Worm (Caenorhabditis elegans) whole organism, L4 larva: ENCODE measurements around the gene seip-1.
A peak's percentile ranks its signal among the peaks of the same experiment; 100 is the strongest.

Experiments
- D1046.2 ChIP-seq: fragments of 200-800 bp; sonication (Bioruptor generic); IDR thresholded peaks from 2 replicates; pipeline ENCODE4 v1.3.6; 2022; ENCODE audit warnings: missing genetic modification characterization, missing compliant biosample characterization
- F10B5.3 ChIP-seq: sonication (generic microtip); optimal IDR thresholded peaks from 2 replicates; lab custom pipeline; 2016; ENCODE audit warnings: mild to moderate bottlenecking, missing genetic modification characterization, missing compliant biosample characterization
- F26F4.8 ChIP-seq: fragments of 200-800 bp; sonication (Bioruptor generic); conservative IDR thresholded peaks from 2 replicates; pipeline ENCODE4 v1.3.6; 2022; ENCODE audit warnings: missing genetic modification characterization, missing compliant biosample characterization
- F37D6.2 ChIP-seq: sonication (generic microtip); optimal IDR thresholded peaks from 2 replicates; lab custom pipeline; 2016; ENCODE audit warnings: mild to moderate bottlenecking, missing genetic modification characterization, missing compliant biosample characterization
- T20F7.1 ChIP-seq: fragments of 200-800 bp; sonication (Bioruptor generic); optimal IDR thresholded peaks from 2 replicates; lab custom pipeline; 2018; ENCODE audit warnings: mild to moderate bottlenecking, missing genetic modification characterization, missing compliant biosample characterization
- T26A8.4 ChIP-seq: fragments of 200-800 bp; sonication (Bioruptor generic); IDR thresholded peaks from 2 replicates; pipeline ENCODE4 v1.3.6; 2022; ENCODE audit warnings: missing genetic modification characterization, missing compliant biosample characterization
- Y5F2A.4 ChIP-seq: fragments of 200-800 bp; sonication (Bioruptor generic); optimal IDR thresholded peaks from 2 replicates; lab custom pipeline; 2018; ENCODE audit warnings: mild to moderate bottlenecking, missing genetic modification characterization, missing compliant biosample characterization
- Y75B8A.6 ChIP-seq: fragments of 200-800 bp; sonication (Bioruptor generic); IDR thresholded peaks from 2 replicates; pipeline ENCODE4 v1.3.6; 2022; ENCODE audit warnings: missing genetic modification reagents, missing genetic modification characterization, missing compliant biosample characterization
- aha-1 ChIP-seq: fragments of 150-350 bp; peaks from one replicate; lab custom pipeline; 2014; ENCODE audit warnings: missing biosample characterization, missing genetic modification characterization
- attf-4 ChIP-seq: sonication (generic microtip); optimal IDR thresholded peaks from 3 replicates; lab custom pipeline; 2017; ENCODE audit warnings: missing biosample characterization, missing genetic modification characterization
- ceh-20 ChIP-seq: fragments of 200-800 bp; sonication (Bioruptor generic); IDR thresholded peaks from 2 replicates; pipeline ENCODE4 v1.3.6; 2022; ENCODE audit warnings: missing genetic modification reagents, missing genetic modification characterization, missing compliant biosample characterization
- ceh-44 ChIP-seq: fragments of 200-800 bp; sonication (Bioruptor generic); IDR thresholded peaks from 2 replicates; pipeline ENCODE4 v1.3.6; 2022; ENCODE audit warnings: missing genetic modification reagents, missing genetic modification characterization, missing compliant biosample characterization
- cey-2 ChIP-seq: sonication (generic microtip); optimal IDR thresholded peaks from 3 replicates; lab custom pipeline; 2017; ENCODE audit warnings: missing genetic modification characterization, mild to moderate bottlenecking, missing compliant biosample characterization, antibody characterized with exemption, borderline replicate concordance; ENCODE audit not compliant: insufficient read depth
- ctbp-1 ChIP-seq: fragments of 200-800 bp; sonication (Bioruptor generic); IDR thresholded peaks from 2 replicates; pipeline ENCODE4 v1.3.6; 2022; ENCODE audit warnings: missing genetic modification reagents, missing genetic modification characterization, missing compliant biosample characterization
- daf-12 ChIP-seq: fragments of 150-350 bp; optimal IDR thresholded peaks from 2 replicates; lab custom pipeline; 2014; ENCODE audit warnings: missing biosample characterization, missing genetic modification reagents, missing genetic modification characterization
- daf-19 ChIP-seq: fragments of 200-800 bp; sonication (Bioruptor generic); conservative IDR thresholded peaks from 2 replicates; pipeline ENCODE4 v1.3.6; 2022; ENCODE audit warnings: missing genetic modification characterization, missing compliant biosample characterization
- dmd-9 ChIP-seq: fragments of 200-800 bp; sonication (Bioruptor generic); IDR thresholded peaks from 2 replicates; pipeline ENCODE4 v1.3.6; 2022; ENCODE audit warnings: missing genetic modification reagents, missing genetic modification characterization, missing compliant biosample characterization
- dpl-1 ChIP-seq: fragments of 150-350 bp; optimal IDR thresholded peaks from 2 replicates; lab custom pipeline; 2014; ENCODE audit warnings: missing biosample characterization, missing genetic modification reagents, missing genetic modification characterization
- dve-1 ChIP-seq: sonication (generic microtip); optimal IDR thresholded peaks from 2 replicates; lab custom pipeline; 2017; ENCODE audit warnings: antibody characterized with exemption, mild to moderate bottlenecking, missing genetic modification characterization, missing compliant biosample characterization; ENCODE audit not compliant: insufficient read depth
- fkh-10 ChIP-seq: fragments of 150-350 bp; optimal IDR thresholded peaks from 2 replicates; lab custom pipeline; 2014; ENCODE audit warnings: missing biosample characterization, missing genetic modification reagents, missing genetic modification characterization
- fos-1 ChIP-seq: fragments of 150-350 bp; optimal IDR thresholded peaks from 2 replicates; lab custom pipeline; 2014; ENCODE audit warnings: missing biosample characterization, missing genetic modification characterization
- hlh-11 ChIP-seq: fragments of 200-800 bp; sonication (Bioruptor generic); optimal IDR thresholded peaks from 2 replicates; lab custom pipeline; 2018; ENCODE audit warnings: mild to moderate bottlenecking, missing genetic modification characterization, missing compliant biosample characterization
- lin-1 ChIP-seq: fragments of 200-800 bp; sonication (Bioruptor generic); IDR thresholded peaks from 2 replicates; pipeline ENCODE4 v1.3.6; 2022; ENCODE audit warnings: missing genetic modification reagents, missing genetic modification characterization, missing compliant biosample characterization
- lin-38 ChIP-seq: fragments of 200-800 bp; sonication (Bioruptor generic); IDR thresholded peaks from 2 replicates; pipeline ENCODE4 v1.3.6; 2022; ENCODE audit warnings: missing genetic modification reagents, missing genetic modification characterization, missing compliant biosample characterization
- lsy-2 ChIP-seq, 2 experiments: fragments of 150-350 bp in 1 of 2; sonication (generic microtip) in 1 of 2; optimal IDR thresholded peaks; 2 replicates each; lab custom pipeline; 2014 to 2017; ENCODE audit warnings: missing biosample characterization in 2 of 2, missing genetic modification characterization in 2 of 2
- madf-5 ChIP-seq, 2 experiments: fragments of 200-800 bp; sonication (Bioruptor generic); IDR thresholded peaks; 2 replicates each; pipeline ENCODE4 v1.3.6; 2022; ENCODE audit warnings: missing compliant biosample characterization in 2 of 2, missing genetic modification characterization in 2 of 2
- mes-2 ChIP-seq: sonication (generic microtip); optimal IDR thresholded peaks from 2 replicates; lab custom pipeline; 2016; ENCODE audit warnings: missing genotype, mild to moderate bottlenecking, missing genetic modification characterization, missing compliant biosample characterization; ENCODE audit not compliant: poor library complexity, severe bottlenecking
- mxl-2 ChIP-seq: fragments of 200-800 bp; sonication (Bioruptor generic); conservative IDR thresholded peaks from 2 replicates; pipeline ENCODE4 v1.3.6; 2022; ENCODE audit warnings: missing genetic modification reagents, missing genetic modification characterization, missing compliant biosample characterization
- mxl-3 ChIP-seq: fragments of 200-800 bp; sonication (Bioruptor generic); optimal IDR thresholded peaks from 2 replicates; lab custom pipeline; 2018; ENCODE audit warnings: mild to moderate bottlenecking, missing genetic modification characterization, missing compliant biosample characterization
- nhr-102 ChIP-seq: sonication (generic microtip); optimal IDR thresholded peaks from 2 replicates; lab custom pipeline; 2016; ENCODE audit warnings: mild to moderate bottlenecking, missing genetic modification characterization, moderate library complexity, missing compliant biosample characterization
- nhr-11 ChIP-seq: fragments of 150-350 bp; optimal IDR thresholded peaks from 2 replicates; lab custom pipeline; 2014; ENCODE audit warnings: missing biosample characterization, missing genetic modification characterization
- nhr-111 ChIP-seq: fragments of 200-800 bp; sonication (Bioruptor generic); optimal IDR thresholded peaks from 2 replicates; lab custom pipeline; 2018; ENCODE audit warnings: mild to moderate bottlenecking, missing genetic modification characterization, missing compliant biosample characterization
- nhr-237 ChIP-seq: sonication (generic microtip); optimal IDR thresholded peaks from 2 replicates; lab custom pipeline; 2017; ENCODE audit warnings: missing biosample characterization, missing genetic modification characterization
- nhr-28 ChIP-seq: fragments of 150-350 bp; optimal IDR thresholded peaks from 2 replicates; lab custom pipeline; 2014; ENCODE audit warnings: missing biosample characterization, missing genetic modification characterization
- nhr-41 ChIP-seq: fragments of 200-800 bp; sonication (Bioruptor generic); IDR thresholded peaks from 2 replicates; pipeline ENCODE4 v1.3.6; 2022; ENCODE audit warnings: missing genetic modification reagents, missing genetic modification characterization, missing compliant biosample characterization
- nhr-76 ChIP-seq: fragments of 150-350 bp; optimal IDR thresholded peaks from 2 replicates; lab custom pipeline; 2014; ENCODE audit warnings: missing biosample characterization, missing genetic modification characterization
- nhr-77 ChIP-seq: fragments of 150-350 bp; optimal IDR thresholded peaks from 2 replicates; lab custom pipeline; 2014; ENCODE audit warnings: missing biosample characterization, missing genetic modification characterization
- pqm-1 ChIP-seq: sonication (generic microtip); optimal IDR thresholded peaks from 2 replicates; lab custom pipeline; 2017; ENCODE audit warnings: missing biosample characterization, missing genetic modification characterization
- saeg-2 ChIP-seq: fragments of 200-800 bp; sonication (Bioruptor generic); IDR thresholded peaks from 2 replicates; pipeline ENCODE4 v1.3.6; 2022; ENCODE audit warnings: missing genetic modification reagents, missing genetic modification characterization, missing compliant biosample characterization
- sdz-12 ChIP-seq: fragments of 200-800 bp; sonication (Bioruptor generic); optimal IDR thresholded peaks from 2 replicates; lab custom pipeline; 2018; ENCODE audit warnings: mild to moderate bottlenecking, missing genetic modification characterization, missing compliant biosample characterization
- set-16 ChIP-seq: fragments of 200-800 bp; sonication (Bioruptor generic); IDR thresholded peaks from 2 replicates; pipeline ENCODE4 v1.3.6; 2022; ENCODE audit warnings: missing genetic modification reagents, missing genetic modification characterization, missing compliant biosample characterization
- spr-1 ChIP-seq: sonication (generic microtip); optimal IDR thresholded peaks from 2 replicates; lab custom pipeline; 2016; ENCODE audit warnings: mild to moderate bottlenecking, missing genetic modification characterization, missing compliant biosample characterization
- unc-130 ChIP-seq: sonication (generic microtip); optimal IDR thresholded peaks from 2 replicates; lab custom pipeline; 2016; ENCODE audit warnings: missing genetic modification reagents, missing genetic modification characterization, missing compliant biosample characterization
- unc-39 ChIP-seq: sonication (generic microtip); optimal IDR thresholded peaks from 2 replicates; lab custom pipeline; 2017; ENCODE audit warnings: missing biosample characterization, missing genetic modification characterization
- zfp-2 ChIP-seq: sonication (generic microtip); optimal IDR thresholded peaks from 2 replicates; lab custom pipeline; 2016; ENCODE audit warnings: mild to moderate bottlenecking, missing genetic modification characterization, missing compliant biosample characterization
- zfp-3 ChIP-seq: fragments of 200-800 bp; sonication (Bioruptor generic); conservative IDR thresholded peaks from 2 replicates; pipeline ENCODE4 v1.3.6; 2022; ENCODE audit warnings: missing genetic modification reagents, missing genetic modification characterization, missing compliant biosample characterization
- ztf-11 ChIP-seq: fragments of 150-350 bp; optimal IDR thresholded peaks from 2 replicates; lab custom pipeline; 2014; ENCODE audit warnings: missing biosample characterization, missing genetic modification characterization

The seip-1 gene

DNA sequence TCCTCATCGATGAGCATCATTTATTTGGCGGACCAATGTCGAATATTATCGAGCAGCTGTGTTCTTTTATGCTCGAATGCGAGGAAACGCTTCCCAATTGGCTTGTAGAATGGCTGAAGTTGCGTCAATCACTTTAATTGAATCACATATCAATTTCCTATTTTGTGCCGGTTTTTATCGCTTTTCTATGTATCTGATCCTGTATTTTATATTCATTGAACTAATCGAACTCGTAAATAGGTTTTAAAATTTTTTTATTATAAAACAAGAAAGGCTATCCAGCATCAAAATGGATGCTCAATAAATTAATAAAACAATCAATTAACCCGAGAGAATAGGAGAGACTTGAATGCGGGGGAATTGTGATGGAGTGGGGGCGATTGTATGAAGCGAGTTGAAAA, 45.7 kb upstream of the seip-1 start (continued):
- TF ChIP-seq cey-2 (tag; lab: Kevin White, UChicago) (no peak), Y75B8A.6 (GFP tag; lab: Robert Waterston, UW) (peak; percentile 36; the same call in 1 of the 2 replicates), zfp-3 (peak; percentile 51), pqm-1 (tag; lab: Kevin White, UChicago) (peak; percentile 10), aha-1 (tag; lab: Kevin White, UChicago) (peak; percentile 77)

DNA sequence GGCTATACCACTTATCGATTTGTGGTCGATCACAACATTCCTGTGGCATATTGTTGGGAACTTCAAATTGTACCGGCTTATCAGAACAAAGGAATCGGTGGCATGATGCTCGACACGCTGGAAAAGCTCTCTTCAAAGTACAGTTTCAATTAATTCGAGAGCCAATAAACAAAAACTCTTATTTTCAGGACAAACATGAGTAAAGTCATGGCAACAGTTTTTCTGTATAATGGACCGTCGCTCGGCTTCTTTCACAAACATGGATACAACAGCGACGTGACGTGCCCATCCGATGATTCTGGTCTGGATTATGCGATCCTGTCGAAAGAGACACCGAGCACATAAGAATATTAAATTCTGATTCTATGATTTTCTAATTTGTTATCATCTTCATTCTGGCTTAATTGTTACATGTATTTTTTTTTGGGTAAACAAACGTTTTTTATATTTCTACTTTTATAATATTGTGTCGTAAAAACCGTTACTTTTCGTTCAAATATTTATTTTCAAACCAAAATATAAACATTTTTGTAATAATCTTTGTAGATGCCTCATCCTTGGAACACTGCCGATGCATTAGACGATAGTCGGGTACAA, 43.6 kb upstream of the seip-1 start, which contains the start of gene smut-1:
TSS of gene smut-1 (plus strand) at position 547 of the 597 bp plus-strand sequence.
- TF ChIP-seq dve-1 (no peak), ztf-11 (tag; lab: Kevin White, UChicago) (no peak), madf-5 (GFP tag; IDR thresholded peaks at IDR 0.05; lab: Robert Waterston, UW) (no peak), daf-12 (tag; lab: Kevin White, UChicago) (no peak), Y5F2A.4 (GFP tag; lab: Kevin White, UChicago) (no peak), nhr-41 (no peak), unc-130 (GFP tag; lab: Kevin White, UChicago) (no peak), ceh-44 (no peak), set-16 (no peak), nhr-77 (no peak), F37D6.2 (tag; lab: Kevin White, UChicago) (no peak), F26F4.8 (GFP tag; lab: Robert Waterston, UW) (no peak)

DNA sequence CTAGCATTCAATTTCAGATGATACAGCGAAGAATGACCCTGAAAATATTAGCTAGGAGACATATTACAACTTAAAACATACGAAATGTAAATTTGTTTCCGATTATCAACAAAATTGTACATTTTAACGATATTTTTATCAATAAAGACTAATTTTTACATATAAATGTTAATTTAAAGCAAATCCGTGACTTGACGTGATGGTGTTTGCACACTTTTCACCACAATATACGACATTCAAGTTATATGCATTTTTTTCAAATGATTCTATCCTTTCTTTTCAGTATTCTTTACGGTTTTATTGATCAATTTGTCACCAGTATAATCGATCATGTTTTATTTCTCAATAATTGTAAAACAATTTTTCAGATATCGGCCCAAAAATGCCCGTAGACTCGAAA, 42.8 kb upstream of the seip-1 start, which contains the start of gene Y38A10A.7:
TSS of gene Y38A10A.7 (plus strand) at position 369 of the 400 bp plus-strand sequence.
- no peak for TF ChIP-seq nhr-237 (tag; lab: Kevin White, UChicago)
- TF ChIP-seq nhr-28 (tag; lab: Kevin White, UChicago): peak; percentile 4
- no peak for TF ChIP-seq unc-39
- TF ChIP-seq set-16: no peak
- peak; percentile 56 for TF ChIP-seq dpl-1 (GFP tag; lab: Kevin White, UChicago)
- TF ChIP-seq daf-19 (GFP tag; lab: Robert Waterston, UW): no peak
- no peak for TF ChIP-seq saeg-2
- no peak for TF ChIP-seq mxl-2 (GFP tag; lab: Robert Waterston, UW)
- TF ChIP-seq nhr-111 (GFP tag; lab: Kevin White, UChicago): no peak
- TF ChIP-seq cey-2 (tag; lab: Kevin White, UChicago): no peak
- TF ChIP-seq lin-38 (GFP tag; lab: Robert Waterston, UW): 0 out of 2 replicates have a peak, but pooled peaks have one; percentile 4
- TF ChIP-seq nhr-102: no peak
- peak; percentile 51 for TF ChIP-seq T20F7.1
- no peak for TF ChIP-seq sdz-12 (GFP tag; lab: Kevin White, UChicago)
- TF ChIP-seq ceh-20 (GFP tag; lab: Robert Waterston, UW): no peak
- TF ChIP-seq fkh-10 (GFP tag; lab: Kevin White, UChicago): no peak
- TF ChIP-seq ztf-11 (tag; lab: Kevin White, UChicago): no peak
- TF ChIP-seq lsy-2 (tag; optimal IDR thresholded peaks at IDR 0.05; lab: Kevin White, UChicago): peak in 1 of 2 experiments; percentile 41
- TF ChIP-seq dve-1: peak; percentile 3
- no peak for TF ChIP-seq nhr-76 (tag; lab: Kevin White, UChicago)
- TF ChIP-seq spr-1: no peak
- TF ChIP-seq F10B5.3 (tag; lab: Kevin White, UChicago): no peak
- TF ChIP-seq nhr-11 (tag; lab: Kevin White, UChicago): no peak
- TF ChIP-seq dmd-9 (GFP tag; lab: Robert Waterston, UW): no peak
- TF ChIP-seq fos-1: no peak
- no peak for TF ChIP-seq zfp-3
- TF ChIP-seq T26A8.4 (GFP tag; lab: Robert Waterston, UW): no peak
- TF ChIP-seq zfp-2 (tag; lab: Kevin White, UChicago): no peak
- TF ChIP-seq lin-1 (GFP tag; lab: Robert Waterston, UW): no peak
- TF ChIP-seq mes-2 (tag; lab: Kevin White, UChicago): peak; percentile 32
- no peak for TF ChIP-seq pqm-1 (tag; lab: Kevin White, UChicago)
- TF ChIP-seq mxl-3 (GFP tag; lab: Kevin White, UChicago): no peak
- peak; percentile 17 for TF ChIP-seq aha-1 (tag; lab: Kevin White, UChicago)
- TF ChIP-seq hlh-11 (tag; lab: Kevin White, UChicago): no peak
- no peak for TF ChIP-seq ctbp-1 (GFP tag; lab: Robert Waterston, UW)
- TF ChIP-seq D1046.2 (GFP tag; lab: Robert Waterston, UW): no peak
- no peak for TF ChIP-seq attf-4
